Worm (Caenorhabditis elegans): ENCODE measurements around the gene bli-1.

The bli-1 gene

ce11 chrII:10731552-10731951, 22.8 kb downstream of the bli-1 start, which contains the start of gene glb-12:
TSS of gene glb-12 (minus strand) at chrII:10731652.
- TF ChIP-seq zag-1 (tag; optimal IDR thresholded peaks at IDR 0.05) (no peak), nhr-21 (tag; optimal IDR thresholded peaks at IDR 0.05) (no peak), lin-39 (tag; optimal IDR thresholded peaks at IDR 0.05) (no peak), peb-1 (tag; optimal IDR thresholded peaks at IDR 0.05) (no peak), sma-3 (GFP tag; optimal IDR thresholded peaks at IDR 0.05) (no peak)

DNA sequence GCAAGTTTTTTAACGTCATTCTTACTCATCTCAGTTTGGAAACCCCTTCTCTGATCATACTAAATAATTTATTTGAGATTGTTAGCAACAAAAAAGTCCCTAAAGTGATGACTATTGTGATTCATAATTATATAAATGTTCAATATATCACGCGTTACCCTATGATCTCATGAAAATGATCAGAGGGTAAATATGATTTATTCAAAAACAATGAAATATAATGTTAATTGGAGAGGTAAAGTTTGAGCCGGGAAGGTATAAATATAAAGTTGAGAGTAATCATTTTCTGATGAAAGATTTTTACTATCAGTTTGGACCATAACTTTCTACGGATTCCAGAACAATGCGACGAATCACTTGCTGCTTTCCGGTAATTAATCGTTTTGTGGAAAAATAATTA, 28.3 kb downstream of the bli-1 start, which contains the start of gene C52A11.3:
Gene C52A11.3 (plus strand): TSS at position 301 of the 400 bp plus-strand sequence.
- TF ChIP-seq unc-39 (tag; optimal IDR thresholded peaks at IDR 0.05) (no peak), unc-62 (GFP tag; optimal IDR thresholded peaks at IDR 0.05) (no peak), egl-27 (tag; optimal IDR thresholded peaks at IDR 0.05) (no peak), lsy-2 (tag; optimal IDR thresholded peaks at IDR 0.05) (no peak), ztf-11 (tag; optimal IDR thresholded peaks at IDR 0.05) (no peak), fos-1 (tag; optimal IDR thresholded peaks at IDR 0.05) (no peak), Y55F3AM.14 (GFP tag; optimal IDR thresholded peaks at IDR 0.05) (no peak), ceh-16 (tag; optimal IDR thresholded peaks at IDR 0.05) (no peak)

DNA sequence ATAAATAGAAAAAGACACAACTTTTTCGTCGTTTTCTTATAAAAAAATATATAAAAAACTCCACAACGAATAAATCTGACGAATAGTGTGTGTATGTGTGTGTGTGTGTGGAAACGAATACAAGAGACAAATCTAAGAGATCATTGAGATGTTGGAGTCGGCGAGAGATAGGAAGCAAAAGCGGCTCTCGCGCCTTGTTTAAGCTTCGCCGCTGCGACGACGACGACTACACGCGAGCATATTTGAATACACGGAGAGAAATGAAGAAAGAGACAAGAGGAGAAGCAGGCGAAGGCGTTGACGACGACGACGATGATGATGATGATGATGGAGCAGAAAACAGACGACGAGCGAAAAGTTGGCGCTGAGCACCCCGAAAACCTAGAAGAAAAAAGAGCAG, 36.0 kb downstream of the bli-1 start:
- no peak for TF ChIP-seq mbf-1 (tag; optimal IDR thresholded peaks at IDR 0.05)
- no peak for TF ChIP-seq lin-39 (tag; optimal IDR thresholded peaks at IDR 0.05)
- TF ChIP-seq crh-2 (tag; optimal IDR thresholded peaks at IDR 0.05): peak; percentile 14
- peak; percentile 73 for TF ChIP-seq unc-55 (GFP tag; optimal IDR thresholded peaks at IDR 0.05)
- no peak for TF ChIP-seq snpc-4 (tag; optimal IDR thresholded peaks at IDR 0.05)
- TF ChIP-seq F13H6.1 (tag; optimal IDR thresholded peaks at IDR 0.05): peak; percentile 36
- no peak for TF ChIP-seq nhr-77 (tag; optimal IDR thresholded peaks at IDR 0.05)
- TF ChIP-seq C34F6.9 (tag; optimal IDR thresholded peaks at IDR 0.05): peak; percentile 36
- peak; percentile 23 for TF ChIP-seq lin-11 (tag; optimal IDR thresholded peaks at IDR 0.05)
- peak in 1 of 2 experiments; percentile 14 for TF ChIP-seq lsy-2 (tag; optimal IDR thresholded peaks at IDR 0.05)

DNA sequence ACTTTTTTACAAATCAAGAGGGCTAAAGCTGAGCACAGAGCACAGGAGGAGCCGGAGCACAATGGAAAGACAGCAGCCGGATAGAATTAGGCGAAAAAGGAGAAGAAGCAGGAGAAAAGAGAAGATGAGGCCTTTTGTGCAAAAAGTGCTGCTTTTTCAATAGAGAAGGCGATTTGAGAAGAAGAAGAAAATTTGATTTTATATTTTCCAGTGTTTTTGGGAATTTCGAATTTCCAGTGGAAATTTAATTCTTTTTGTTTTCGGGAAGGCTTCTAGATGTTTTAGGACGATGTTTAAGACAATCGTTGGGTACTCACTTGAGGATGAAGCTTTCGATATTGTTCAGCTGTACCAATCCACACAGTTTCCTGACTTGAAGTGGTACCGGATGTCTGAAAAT, 44.9 kb downstream of the bli-1 start:
- TF ChIP-seq unc-55 (GFP tag; optimal IDR thresholded peaks at IDR 0.05): no peak

ce11 chrII:10755455-10755854, 46.7 kb downstream of the bli-1 start:
- peak; percentile 5 for TF ChIP-seq crh-2 (tag; optimal IDR thresholded peaks at IDR 0.05)
- no peak for TF ChIP-seq nhr-10 (tag; optimal IDR thresholded peaks at IDR 0.05)
- peak; percentile 36 for TF ChIP-seq C34F6.9 (tag; optimal IDR thresholded peaks at IDR 0.05)
- peak; percentile 28 for TF ChIP-seq nhr-129 (tag; optimal IDR thresholded peaks at IDR 0.05)
- no peak for TF ChIP-seq snpc-4 (tag; optimal IDR thresholded peaks at IDR 0.05)

DNA sequence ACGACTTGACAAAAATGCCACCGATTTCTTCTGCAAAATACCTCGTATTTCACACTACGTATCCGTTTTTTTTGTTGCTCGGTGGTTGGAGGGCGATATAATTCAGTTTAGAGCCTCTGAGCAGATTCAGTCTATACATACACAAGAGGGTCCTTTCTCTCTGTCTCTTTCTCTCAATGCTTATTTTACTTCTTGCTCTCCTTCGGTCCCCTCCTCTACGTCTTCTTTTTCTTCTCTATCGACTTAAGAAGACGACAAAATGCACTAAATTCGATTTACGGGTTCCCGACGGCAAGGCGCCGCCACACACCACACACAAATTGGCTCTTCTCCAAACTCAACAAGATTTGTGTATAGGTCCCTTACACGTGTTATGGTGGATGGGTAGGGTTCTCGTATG, 50.2 kb downstream of the bli-1 start:
- TF ChIP-seq nhr-12 (tag; optimal IDR thresholded peaks at IDR 0.05) (no peak), mbf-1 (tag; optimal IDR thresholded peaks at IDR 0.05) (no peak), sem-4 (tag; optimal IDR thresholded peaks at IDR 0.05) (no peak), F13H6.1 (tag; optimal IDR thresholded peaks at IDR 0.05) (peak; percentile 18), alr-1 (tag; optimal IDR thresholded peaks at IDR 0.05) (no peak), nhr-77 (tag; optimal IDR thresholded peaks at IDR 0.05) (no peak), sma-9 (GFP tag; optimal IDR thresholded peaks at IDR 0.05) (peak; percentile 22), sma-9 (tag; optimal IDR thresholded peaks at IDR 0.05) (no peak)

DNA sequence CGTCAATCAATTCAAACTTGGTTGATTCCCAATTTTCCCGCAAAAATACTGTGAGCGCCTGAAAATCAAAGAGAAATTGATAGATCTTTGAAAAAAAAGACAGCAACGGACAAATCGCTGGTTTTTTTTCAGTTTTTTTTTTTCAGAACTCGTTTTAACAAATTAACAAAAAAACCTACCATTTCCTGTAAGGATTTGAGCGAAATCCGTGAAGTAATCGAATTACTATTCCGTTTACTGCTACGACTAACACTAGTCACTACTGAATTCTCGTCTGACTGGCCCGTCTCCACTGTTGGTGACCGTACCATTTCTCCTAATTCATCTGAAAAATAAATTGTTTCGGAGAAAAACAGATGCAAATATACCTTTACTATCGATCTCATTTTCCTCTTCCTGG, 50.7 kb downstream of the bli-1 start:
- no peak for TF ChIP-seq ztf-4 (tag; optimal IDR thresholded peaks at IDR 0.05)
- no peak for TF ChIP-seq unc-62 (GFP tag; optimal IDR thresholded peaks at IDR 0.05)
- TF ChIP-seq Y55F3AM.14 (GFP tag; optimal IDR thresholded peaks at IDR 0.05): no peak
- TF ChIP-seq nhr-77 (tag; optimal IDR thresholded peaks at IDR 0.05): no peak
- TF ChIP-seq mab-5 (tag; optimal IDR thresholded peaks at IDR 0.05): no peak
- TF ChIP-seq zag-1 (tag; optimal IDR thresholded peaks at IDR 0.05): no peak
- TF ChIP-seq nhr-25 (tag; optimal IDR thresholded peaks at IDR 0.05): no peak
- TF ChIP-seq ZK546.5 (tag; optimal IDR thresholded peaks at IDR 0.05): no peak
- TF ChIP-seq alr-1 (tag; optimal IDR thresholded peaks at IDR 0.05): no peak
